Worm (Caenorhabditis elegans) whole organism, late embryonic: Measurements from ENCODE around the gene snf-9.

Source experiments
- K02D7.2 ChIP-seq: sonication (generic microtip); optimal IDR thresholded peaks from 2 replicates; lab custom pipeline; 2017; ENCODE audit warnings: mild to moderate bottlenecking, missing genetic modification characterization, missing compliant biosample characterization
- K09A11.1 ChIP-seq: sonication (generic microtip); optimal IDR thresholded peaks from 2 replicates; lab custom pipeline; 2017; ENCODE audit warnings: antibody characterized with exemption, mild to moderate bottlenecking, missing genetic modification characterization, missing compliant biosample characterization; ENCODE audit not compliant: insufficient read depth
- ahr-1 ChIP-seq: sonication (generic microtip); optimal IDR thresholded peaks from 2 replicates; lab custom pipeline; 2016; ENCODE audit warnings: missing genetic modification characterization, missing compliant biosample characterization
- ama-1 ChIP-seq: fragments of 150-350 bp; optimal IDR thresholded peaks from 2 replicates; lab custom pipeline; 2014
- ceh-14 ChIP-seq: sonication (generic microtip); optimal IDR thresholded peaks from 2 replicates; lab custom pipeline; 2016; ENCODE audit warnings: missing genotype, missing genetic modification characterization, missing compliant biosample characterization
- ceh-24 ChIP-seq: sonication (generic microtip); optimal IDR thresholded peaks from 2 replicates; lab custom pipeline; 2016; ENCODE audit warnings: mild to moderate bottlenecking, missing genetic modification characterization, missing compliant biosample characterization
- ceh-31 ChIP-seq: sonication (generic microtip); optimal IDR thresholded peaks from 2 replicates; lab custom pipeline; 2016; ENCODE audit warnings: missing genetic modification characterization, missing compliant biosample characterization
- ceh-6 ChIP-seq: fragments of 200-800 bp; sonication (Bioruptor generic); optimal IDR thresholded peaks from 2 replicates; lab custom pipeline; 2018; ENCODE audit warnings: mild to moderate bottlenecking, missing genetic modification characterization, missing compliant biosample characterization
- ceh-9 ChIP-seq: sonication (generic microtip); optimal IDR thresholded peaks from 2 replicates; lab custom pipeline; 2016; ENCODE audit warnings: mild to moderate bottlenecking, missing genetic modification characterization, inconsistent platforms, missing compliant biosample characterization
- dve-1 ChIP-seq: sonication (generic microtip); optimal IDR thresholded peaks from 2 replicates; lab custom pipeline; 2017; ENCODE audit warnings: antibody characterized with exemption, mild to moderate bottlenecking, missing genetic modification characterization, missing compliant biosample characterization
- ets-4 ChIP-seq: sonication (generic microtip); optimal IDR thresholded peaks from 2 replicates; lab custom pipeline; 2016; ENCODE audit warnings: missing genetic modification characterization, missing compliant biosample characterization
- eyg-1 ChIP-seq: sonication (generic microtip); optimal IDR thresholded peaks from 2 replicates; lab custom pipeline; 2016; ENCODE audit warnings: missing genotype, missing genetic modification characterization, missing compliant biosample characterization
- hlh-13 ChIP-seq: fragments of 200-800 bp; sonication (Bioruptor generic); optimal IDR thresholded peaks from 2 replicates; lab custom pipeline; 2018; ENCODE audit warnings: mild to moderate bottlenecking, missing genetic modification characterization, missing compliant biosample characterization
- hlh-15 ChIP-seq: sonication (generic microtip); optimal IDR thresholded peaks from 2 replicates; lab custom pipeline; 2016; ENCODE audit warnings: missing genetic modification characterization, missing compliant biosample characterization
- hlh-8 ChIP-seq: sonication (generic microtip); optimal IDR thresholded peaks from 2 replicates; lab custom pipeline; 2016; ENCODE audit warnings: missing genotype, missing genetic modification characterization, missing compliant biosample characterization
- lin-11 ChIP-seq: fragments of 200-800 bp; sonication (Bioruptor generic); optimal IDR thresholded peaks from 2 replicates; lab custom pipeline; 2018; ENCODE audit warnings: mild to moderate bottlenecking, missing genetic modification characterization, missing compliant biosample characterization
- mec-3 ChIP-seq: sonication (generic microtip); optimal IDR thresholded peaks from 2 replicates; lab custom pipeline; 2016; ENCODE audit warnings: borderline replicate concordance, missing genetic modification characterization, missing compliant biosample characterization
- nfya-1 ChIP-seq: sonication (generic microtip); optimal IDR thresholded peaks from 2 replicates; lab custom pipeline; 2017; ENCODE audit warnings: missing genetic modification characterization, mild to moderate bottlenecking, missing compliant biosample characterization, antibody characterized with exemption, moderate library complexity
- npax-4 ChIP-seq: sonication (generic microtip); optimal IDR thresholded peaks from 2 replicates; lab custom pipeline; 2016; ENCODE audit warnings: missing genetic modification characterization, missing compliant biosample characterization
- pat-9 ChIP-seq: fragments of 200-800 bp; sonication (Bioruptor generic); optimal IDR thresholded peaks from 2 replicates; lab custom pipeline; 2018; ENCODE audit warnings: mild to moderate bottlenecking, missing genetic modification characterization, moderate library complexity, missing compliant biosample characterization
- pax-1 ChIP-seq: fragments of 150-350 bp; optimal IDR thresholded peaks from 2 replicates; lab custom pipeline; 2014; ENCODE audit warnings: missing biosample characterization, missing genetic modification characterization
- pha-2 ChIP-seq: sonication (generic microtip); optimal IDR thresholded peaks from 2 replicates; lab custom pipeline; 2017; ENCODE audit warnings: mild to moderate bottlenecking, missing genetic modification characterization, missing compliant biosample characterization
- pha-4 ChIP-seq: fragments of 150-350 bp; optimal IDR thresholded peaks from 2 replicates; lab custom pipeline; 2018; ENCODE audit warnings: missing biosample characterization, missing genetic modification reagents, missing genetic modification characterization
- pqm-1 ChIP-seq: sonication (generic microtip); optimal IDR thresholded peaks from 2 replicates; lab custom pipeline; 2016; ENCODE audit warnings: missing genetic modification characterization, missing compliant biosample characterization
- rnt-1 ChIP-seq: sonication (generic microtip); optimal IDR thresholded peaks from 2 replicates; lab custom pipeline; 2016; ENCODE audit warnings: missing genetic modification characterization, missing compliant biosample characterization
- sdc-2 ChIP-seq: sonication (generic microtip); optimal IDR thresholded peaks from 2 replicates; lab custom pipeline; 2016; ENCODE audit warnings: missing genotype, missing genetic modification characterization, missing compliant biosample characterization
- sox-2 ChIP-seq: fragments of 200-800 bp; sonication (Bioruptor generic); IDR thresholded peaks from 2 replicates; pipeline ENCODE4 v1.3.6; 2022; ENCODE audit warnings: missing genetic modification reagents, missing genetic modification characterization, missing compliant biosample characterization
- syd-9 ChIP-seq: sonication (generic microtip); optimal IDR thresholded peaks from 2 replicates; lab custom pipeline; 2016; ENCODE audit warnings: mild to moderate bottlenecking, missing genetic modification characterization, moderate library complexity, missing compliant biosample characterization
- tbx-7 ChIP-seq: sonication (generic microtip); optimal IDR thresholded peaks from 2 replicates; lab custom pipeline; 2016; ENCODE audit warnings: missing genotype, missing genetic modification characterization, missing compliant biosample characterization
- unc-3 ChIP-seq, 2 experiments: fragments of 200-800 bp in 1 of 2; sonication (Bioruptor generic) in 1 of 2; sonication (generic microtip) in 1 of 2; conservative IDR thresholded peaks in 1 of 2; optimal IDR thresholded peaks in 1 of 2; 2 replicates each; pipeline versions ENCODE4 v1.3.6 to Lab custom; 2016 to 2022; ENCODE audit warnings: missing compliant biosample characterization in 2 of 2, missing genetic modification characterization in 2 of 2, missing genetic modification reagents in 1 of 2
- zip-5 ChIP-seq: sonication (generic microtip); optimal IDR thresholded peaks from 2 replicates; lab custom pipeline; 2016; ENCODE audit warnings: missing genetic modification characterization, missing compliant biosample characterization

Gene snf-9

DNA sequence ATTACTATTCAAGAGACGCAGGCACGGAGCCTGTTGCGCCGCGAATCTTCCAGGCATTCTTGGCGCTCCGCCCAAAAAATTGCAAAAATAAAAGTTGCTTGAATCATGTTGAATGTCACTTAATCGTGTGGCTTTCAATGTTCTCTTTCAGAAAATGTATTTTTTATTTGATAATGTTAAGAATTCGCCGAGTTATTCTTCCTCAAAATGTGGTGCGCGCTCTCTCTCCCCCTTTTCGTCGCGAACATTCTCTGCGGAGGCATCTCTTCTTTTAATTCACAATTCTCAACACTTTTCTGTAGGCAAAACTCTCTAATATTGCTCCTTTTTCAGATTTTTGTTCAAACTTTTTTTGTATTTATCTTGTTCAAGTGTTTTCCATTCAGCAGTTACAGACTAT, 33.6 kb upstream of the snf-9 start (continued):
- TF ChIP-seq syd-9 (peak; percentile 68), tbx-7 (tag; lab: Kevin White, UChicago) (peak; percentile 35), ceh-6 (GFP tag; lab: Kevin White, UChicago) (peak; percentile 21), pha-4 (tag; lab: Kevin White, UChicago) (no peak), hlh-13 (GFP tag; lab: Kevin White, UChicago) (no peak), pha-2 (peak; percentile 82), eyg-1 (tag; lab: Kevin White, UChicago) (peak; percentile 66), lin-11 (tag; lab: Kevin White, UChicago) (peak; percentile 3), pqm-1 (tag; lab: Kevin White, UChicago) (peak; percentile 65), hlh-8 (peak; percentile 42), ceh-14 (peak; percentile 94), dve-1 (tag; lab: Kevin White, UChicago) (peak; percentile 92), ahr-1 (tag; lab: Kevin White, UChicago) (peak; percentile 42), ets-4 (peak; percentile 86), ceh-31 (tag; lab: Kevin White, UChicago) (peak; percentile 95), zip-5 (no peak)

DNA sequence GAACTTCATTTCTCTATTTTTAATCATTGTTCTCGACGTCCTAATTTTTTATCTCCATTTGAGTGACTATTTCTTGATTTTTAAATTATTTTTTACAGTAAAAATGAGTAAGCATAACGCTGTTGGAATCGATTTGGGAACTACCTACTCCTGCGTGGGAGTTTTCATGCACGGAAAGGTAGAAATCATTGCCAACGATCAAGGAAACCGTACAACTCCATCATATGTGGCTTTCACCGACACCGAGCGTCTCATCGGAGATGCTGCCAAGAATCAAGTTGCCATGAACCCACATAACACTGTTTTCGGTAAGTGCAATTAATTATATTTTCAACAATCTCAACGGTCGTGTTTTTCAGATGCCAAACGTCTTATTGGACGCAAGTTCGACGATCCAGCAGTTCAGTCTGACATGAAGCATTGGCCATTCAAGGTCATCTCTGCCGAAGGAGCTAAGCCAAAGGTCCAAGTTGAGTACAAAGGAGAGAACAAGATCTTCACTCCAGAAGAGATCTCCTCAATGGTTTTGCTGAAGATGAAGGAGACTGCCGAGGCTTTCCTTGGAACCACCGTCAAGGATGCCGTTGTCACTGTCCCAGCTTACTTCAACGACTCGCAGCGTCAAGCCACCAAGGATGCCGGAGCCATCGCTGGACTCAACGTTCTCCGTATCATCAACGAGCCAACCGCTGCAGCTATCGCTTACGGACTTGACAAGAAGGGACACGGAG, 32.9 kb upstream of the snf-9 start, which contains the start of gene hsp-1:
Gene hsp-1 (plus strand): TSS at position 99 of the 731 bp plus-strand sequence.
- TF ChIP-seq hlh-15 (tag; lab: Kevin White, UChicago), result no peak
- TF ChIP-seq pat-9, result no peak
- no peak for TF ChIP-seq npax-4 (tag; lab: Kevin White, UChicago)
- TF ChIP-seq ceh-9 (tag; lab: Kevin White, UChicago), result no peak

DNA sequence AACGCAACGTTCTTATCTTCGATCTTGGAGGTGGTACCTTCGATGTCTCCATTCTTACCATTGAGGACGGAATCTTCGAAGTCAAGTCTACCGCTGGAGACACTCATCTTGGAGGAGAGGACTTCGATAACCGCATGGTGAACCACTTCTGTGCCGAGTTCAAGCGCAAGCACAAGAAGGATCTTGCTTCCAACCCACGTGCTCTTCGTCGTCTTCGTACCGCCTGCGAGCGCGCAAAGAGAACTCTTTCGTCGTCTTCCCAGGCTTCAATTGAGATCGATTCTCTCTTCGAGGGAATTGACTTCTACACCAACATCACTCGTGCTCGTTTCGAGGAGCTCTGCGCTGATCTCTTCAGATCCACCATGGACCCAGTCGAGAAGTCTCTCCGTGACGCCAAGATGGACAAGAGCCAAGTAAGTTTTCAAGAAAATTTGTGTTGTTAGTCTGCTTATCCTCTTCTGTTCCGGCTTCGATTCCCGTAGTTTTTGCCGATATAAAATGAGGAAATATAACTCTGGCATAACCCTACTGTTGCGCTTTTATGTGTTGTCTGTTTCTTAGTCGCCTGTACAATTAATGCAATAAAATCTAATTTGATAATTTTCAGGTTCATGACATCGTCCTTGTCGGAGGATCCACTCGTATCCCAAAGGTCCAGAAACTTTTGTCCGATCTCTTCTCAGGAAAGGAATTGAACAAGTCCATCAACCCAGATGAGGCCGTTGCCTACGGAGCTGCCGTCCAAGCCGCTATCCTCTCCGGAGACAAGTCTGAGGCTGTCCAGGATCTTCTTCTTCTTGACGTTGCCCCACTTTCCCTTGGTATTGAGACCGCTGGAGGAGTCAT, 32.1 kb upstream of the snf-9 start:
- TF ChIP-seq sdc-2 (tag; lab: Kevin White, UChicago) (no peak), ceh-24 (tag; lab: Kevin White, UChicago) (no peak), K02D7.2 (tag; lab: Kevin White, UChicago) (no peak), ceh-6 (GFP tag; lab: Kevin White, UChicago) (no peak), ama-1 (no peak), sox-2 (GFP tag; lab: Robert Waterston, UW) (no peak)

DNA sequence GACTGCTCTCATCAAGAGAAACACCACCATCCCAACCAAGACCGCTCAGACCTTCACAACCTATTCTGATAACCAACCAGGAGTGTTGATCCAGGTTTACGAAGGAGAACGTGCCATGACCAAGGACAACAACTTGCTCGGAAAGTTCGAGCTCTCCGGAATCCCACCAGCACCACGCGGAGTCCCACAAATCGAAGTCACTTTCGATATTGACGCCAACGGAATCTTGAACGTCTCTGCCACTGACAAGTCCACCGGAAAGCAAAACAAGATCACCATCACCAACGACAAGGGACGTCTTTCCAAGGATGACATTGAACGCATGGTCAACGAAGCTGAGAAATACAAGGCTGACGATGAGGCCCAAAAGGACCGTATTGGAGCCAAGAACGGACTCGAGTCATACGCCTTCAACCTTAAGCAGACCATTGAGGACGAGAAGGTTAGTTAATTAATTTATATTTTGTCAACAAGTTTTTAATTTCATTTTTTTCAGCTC, 31.5 kb upstream of the snf-9 start:
- TF ChIP-seq rnt-1 (tag; lab: Kevin White, UChicago), result no peak
- TF ChIP-seq nfya-1 (tag; lab: Kevin White, UChicago), result no peak
- TF ChIP-seq unc-3 (GFP tag; conservative IDR thresholded peaks at IDR 0.05; lab: Robert Waterston, UW), result no peak
- TF ChIP-seq unc-3 (tag; optimal IDR thresholded peaks at IDR 0.05; lab: Kevin White, UChicago), result no peak

DNA sequence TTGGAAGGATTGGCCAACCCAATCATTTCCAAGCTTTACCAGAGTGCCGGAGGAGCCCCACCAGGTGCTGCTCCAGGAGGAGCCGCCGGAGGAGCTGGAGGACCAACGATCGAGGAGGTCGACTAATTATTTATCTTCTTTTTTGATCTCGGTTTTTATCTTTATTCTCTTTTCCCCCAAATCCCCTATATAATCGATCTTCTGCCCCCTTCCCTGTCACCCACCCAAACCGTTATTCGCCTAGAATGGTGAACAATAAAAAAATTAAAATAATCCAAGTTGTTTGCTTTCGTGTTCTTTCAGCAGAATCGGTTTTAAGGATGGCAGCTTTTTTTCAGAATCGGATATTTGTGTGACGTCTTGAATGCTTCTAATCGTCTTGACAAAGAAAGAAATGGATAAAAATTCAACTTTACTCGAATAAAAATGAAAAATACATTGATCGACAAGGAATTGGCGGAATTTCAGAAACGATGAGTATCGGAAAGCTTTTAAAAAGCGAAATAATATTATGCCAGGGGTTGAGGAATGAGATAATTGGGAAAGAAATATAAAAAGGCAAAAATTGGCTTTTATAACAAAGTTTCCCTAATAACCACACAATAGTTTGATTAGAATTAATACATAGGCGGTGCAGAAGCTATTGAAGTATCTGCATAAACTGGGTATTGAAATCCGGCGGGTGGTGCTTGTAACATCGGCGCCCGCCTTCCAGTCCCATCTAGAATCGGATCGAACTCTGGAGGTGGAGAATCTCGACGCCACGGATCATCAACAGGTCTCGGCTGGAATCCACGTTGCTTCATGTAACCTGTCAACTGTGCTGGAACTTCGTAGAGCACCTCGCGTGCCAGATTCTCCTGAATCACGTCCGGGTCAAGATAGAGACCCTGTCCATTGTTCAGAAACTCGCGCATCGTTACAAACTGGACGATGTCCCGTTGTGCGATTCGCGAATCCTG, 30.6 kb upstream of the snf-9 start:
- TF ChIP-seq pax-1 (tag; lab: Kevin White, UChicago) (no peak), sox-2 (GFP tag; lab: Robert Waterston, UW) (no peak), hlh-15 (tag; lab: Kevin White, UChicago) (no peak), K09A11.1 (no peak), mec-3 (no peak)
